Worm (Caenorhabditis elegans) whole organism, late embryonic: ENCODE measurements around the gene plpp-1.3.

ENCODE experiments used
- F13H6.1 ChIP-seq: sonication (generic microtip); optimal IDR thresholded peaks from 2 replicates; lab custom pipeline; 2016; ENCODE audit warnings: missing genetic modification characterization, missing compliant biosample characterization
- ama-1 ChIP-seq: fragments of 150-350 bp; optimal IDR thresholded peaks from 2 replicates; lab custom pipeline; 2014
- elt-2 ChIP-seq: sonication (generic microtip); optimal IDR thresholded peaks from 2 replicates; lab custom pipeline; 2016; ENCODE audit warnings: missing genetic modification reagents, missing genetic modification characterization, missing compliant biosample characterization

DNA sequence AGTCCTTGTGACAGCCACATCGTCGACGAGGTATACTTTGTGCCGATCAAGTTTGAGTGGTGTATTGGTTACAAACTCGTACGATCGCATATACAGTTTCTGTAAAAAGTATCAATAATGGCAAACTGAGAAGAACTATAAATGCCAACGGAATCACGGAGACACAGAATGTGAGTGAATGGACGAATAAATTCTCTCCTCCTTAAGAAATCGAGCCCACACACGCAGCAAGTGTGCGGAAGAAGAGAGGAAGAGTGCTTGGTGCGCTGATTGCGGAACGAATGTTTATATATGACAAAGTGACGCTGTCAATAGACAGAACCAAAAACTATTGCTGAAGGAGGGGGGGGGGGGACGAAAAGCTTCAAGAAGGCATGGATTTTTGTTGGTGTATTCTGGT is 16.7 kb downstream of the plpp-1.3 start, which contains the start of gene rhgf-1:
- TF ChIP-seq elt-2 (tag; lab: Kevin White, UChicago) (no peak), F13H6.1 (tag; lab: Kevin White, UChicago) (no peak), ama-1 (lab: Kevin White, UChicago) (no peak)
